Worm (Caenorhabditis elegans) whole organism, L4 larva: ENCODE measurements around the gene B0554.4.
A peak's percentile ranks its signal among the peaks of the same experiment; 100 is the strongest.

ENCODE experiments used
- D1046.2 ChIP-seq: fragments of 200-800 bp; sonication (Bioruptor generic); IDR thresholded peaks from 2 replicates; pipeline ENCODE4 v1.3.6; 2022; ENCODE audit warnings: missing genetic modification characterization, missing compliant biosample characterization
- F10B5.3 ChIP-seq: sonication (generic microtip); optimal IDR thresholded peaks from 2 replicates; lab custom pipeline; 2016; ENCODE audit warnings: mild to moderate bottlenecking, missing genetic modification characterization, missing compliant biosample characterization
- F49E8.2 ChIP-seq: sonication (generic microtip); optimal IDR thresholded peaks from 2 replicates; lab custom pipeline; 2016; ENCODE audit warnings: missing compliant biosample characterization, mild to moderate bottlenecking, missing genetic modification characterization, borderline replicate concordance
- T20F7.1 ChIP-seq: fragments of 200-800 bp; sonication (Bioruptor generic); optimal IDR thresholded peaks from 2 replicates; lab custom pipeline; 2018; ENCODE audit warnings: mild to moderate bottlenecking, missing genetic modification characterization, missing compliant biosample characterization
- ama-1 ChIP-seq: fragments of 150-350 bp; optimal IDR thresholded peaks from 2 replicates; lab custom pipeline; 2014; ENCODE audit warnings: inconsistent platforms, mixed read lengths
- ceh-28 ChIP-seq: fragments of 150-350 bp; optimal IDR thresholded peaks from 2 replicates; lab custom pipeline; 2014; ENCODE audit warnings: missing biosample characterization, missing genetic modification reagents, missing genetic modification characterization
- ceh-82 ChIP-seq: sonication (generic microtip); optimal IDR thresholded peaks from 2 replicates; lab custom pipeline; 2017; ENCODE audit warnings: missing biosample characterization, missing genetic modification characterization
- ces-1 ChIP-seq: fragments of 150-350 bp; sonication (generic microtip); optimal IDR thresholded peaks from 4 replicates; lab custom pipeline; 2014; ENCODE audit warnings: missing biosample characterization, missing genetic modification reagents, missing genetic modification characterization
- daf-16 ChIP-seq, 3 experiments: sonication (generic microtip); optimal IDR thresholded peaks; 2 replicates each; lab custom pipeline; 2016 to 2017; ENCODE audit warnings: missing genetic modification characterization in 3 of 3, missing genetic modification reagents in 3 of 3, mild to moderate bottlenecking in 2 of 3, missing compliant biosample characterization in 2 of 3, missing biosample characterization in 1 of 3, moderate library complexity in 1 of 3
- daf-19 ChIP-seq: fragments of 200-800 bp; sonication (Bioruptor generic); conservative IDR thresholded peaks from 2 replicates; pipeline ENCODE4 v1.3.6; 2022; ENCODE audit warnings: missing genetic modification characterization, missing compliant biosample characterization
- dmd-6 ChIP-seq: fragments of 200-800 bp; sonication (Bioruptor generic); IDR thresholded peaks from 2 replicates; pipeline ENCODE4 v1.3.6; 2022; ENCODE audit warnings: missing genetic modification reagents, missing genetic modification characterization, missing compliant biosample characterization
- duxl-1 ChIP-seq: sonication (generic microtip); optimal IDR thresholded peaks from 2 replicates; lab custom pipeline; 2016; ENCODE audit warnings: mild to moderate bottlenecking, missing genetic modification characterization, moderate library complexity, missing compliant biosample characterization; ENCODE audit not compliant: poor library complexity
- dve-1 ChIP-seq: sonication (generic microtip); optimal IDR thresholded peaks from 2 replicates; lab custom pipeline; 2017; ENCODE audit warnings: antibody characterized with exemption, mild to moderate bottlenecking, missing genetic modification characterization, missing compliant biosample characterization; ENCODE audit not compliant: insufficient read depth
- gei-8 ChIP-seq: fragments of 200-800 bp; sonication (Bioruptor generic); optimal IDR thresholded peaks from 2 replicates; lab custom pipeline; 2018; ENCODE audit warnings: mild to moderate bottlenecking, missing genetic modification characterization, missing compliant biosample characterization
- hif-1 ChIP-seq, 2 experiments: sonication (generic microtip); optimal IDR thresholded peaks; 2 replicates each; lab custom pipeline; 2016 to 2017; ENCODE audit warnings: missing compliant biosample characterization in 2 of 2, missing genetic modification characterization in 2 of 2, missing genetic modification reagents in 2 of 2, missing genotype in 2 of 2, mild to moderate bottlenecking in 1 of 2
- hlh-11 ChIP-seq: fragments of 200-800 bp; sonication (Bioruptor generic); optimal IDR thresholded peaks from 2 replicates; lab custom pipeline; 2018; ENCODE audit warnings: mild to moderate bottlenecking, missing genetic modification characterization, missing compliant biosample characterization
- hlh-30 ChIP-seq: sonication (generic microtip); optimal IDR thresholded peaks from 2 replicates; lab custom pipeline; 2017; ENCODE audit warnings: antibody characterized with exemption, mild to moderate bottlenecking, missing genetic modification characterization, missing compliant biosample characterization; ENCODE audit not compliant: insufficient read depth
- lim-7 ChIP-seq: fragments of 200-800 bp; sonication (Bioruptor generic); IDR thresholded peaks from 2 replicates; pipeline ENCODE4 v1.3.6; 2022; ENCODE audit warnings: missing genetic modification characterization, missing compliant biosample characterization
- lin-13 ChIP-seq: fragments of 150-350 bp; optimal IDR thresholded peaks from 2 replicates; lab custom pipeline; 2014; ENCODE audit warnings: missing biosample characterization, missing genetic modification reagents, missing genetic modification characterization
- madf-9 ChIP-seq: fragments of 200-800 bp; sonication (Bioruptor generic); conservative IDR thresholded peaks from 2 replicates; pipeline ENCODE4 v1.3.6; 2022; ENCODE audit warnings: missing genetic modification reagents, missing genetic modification characterization, missing compliant biosample characterization
- mdl-1 ChIP-seq, 2 experiments: fragments of 150-350 bp in 1 of 2; sonication (generic microtip) in 1 of 2; optimal IDR thresholded peaks; 2 replicates each; lab custom pipeline; 2014 to 2017; ENCODE audit warnings: missing biosample characterization in 2 of 2, missing genetic modification characterization in 2 of 2
- mdt-29 ChIP-seq: fragments of 200-800 bp; sonication (Bioruptor generic); IDR thresholded peaks from 2 replicates; pipeline ENCODE4 v1.3.6; 2022; ENCODE audit warnings: missing genetic modification reagents, missing genetic modification characterization, missing compliant biosample characterization
- mep-1 ChIP-seq: fragments of 150-350 bp; sonication (generic microtip); optimal IDR thresholded peaks from 3 replicates; lab custom pipeline; 2014; ENCODE audit warnings: missing biosample characterization, missing genetic modification characterization
- mxl-2 ChIP-seq: fragments of 200-800 bp; sonication (Bioruptor generic); conservative IDR thresholded peaks from 2 replicates; pipeline ENCODE4 v1.3.6; 2022; ENCODE audit warnings: missing genetic modification reagents, missing genetic modification characterization, missing compliant biosample characterization
- mxl-3 ChIP-seq: fragments of 200-800 bp; sonication (Bioruptor generic); optimal IDR thresholded peaks from 2 replicates; lab custom pipeline; 2018; ENCODE audit warnings: mild to moderate bottlenecking, missing genetic modification characterization, missing compliant biosample characterization
- nhr-102 ChIP-seq: sonication (generic microtip); optimal IDR thresholded peaks from 2 replicates; lab custom pipeline; 2016; ENCODE audit warnings: mild to moderate bottlenecking, missing genetic modification characterization, moderate library complexity, missing compliant biosample characterization
- nhr-111 ChIP-seq: fragments of 200-800 bp; sonication (Bioruptor generic); optimal IDR thresholded peaks from 2 replicates; lab custom pipeline; 2018; ENCODE audit warnings: mild to moderate bottlenecking, missing genetic modification characterization, missing compliant biosample characterization
- nhr-25 ChIP-seq: sonication (generic microtip); optimal IDR thresholded peaks from 2 replicates; lab custom pipeline; 2017; ENCODE audit warnings: missing genetic modification characterization, mild to moderate bottlenecking, missing compliant biosample characterization, antibody characterized with exemption, moderate library complexity, borderline replicate concordance; ENCODE audit not compliant: insufficient read depth
- nhr-28 ChIP-seq: fragments of 150-350 bp; optimal IDR thresholded peaks from 2 replicates; lab custom pipeline; 2014; ENCODE audit warnings: missing biosample characterization, missing genetic modification characterization
- nhr-42 ChIP-seq: fragments of 200-800 bp; sonication (Bioruptor generic); IDR thresholded peaks from 2 replicates; pipeline ENCODE4 v1.3.6; 2022; ENCODE audit warnings: missing genetic modification characterization, missing compliant biosample characterization
- nhr-77 ChIP-seq: fragments of 150-350 bp; optimal IDR thresholded peaks from 2 replicates; lab custom pipeline; 2014; ENCODE audit warnings: missing biosample characterization, missing genetic modification characterization
- pha-4 ChIP-seq, 2 experiments: fragments of 150-350 bp in 1 of 2; fragments of 200-800 bp in 1 of 2; sonication (Bioruptor generic) in 1 of 2; IDR thresholded peaks in 1 of 2; optimal IDR thresholded peaks in 1 of 2; 2 replicates each; pipeline versions ENCODE4 v1.3.6 to Lab custom; 2014 to 2022; ENCODE audit warnings: missing genetic modification characterization in 2 of 2, missing genetic modification reagents in 2 of 2, missing biosample characterization in 1 of 2, missing compliant biosample characterization in 1 of 2
- php-3 ChIP-seq: fragments of 200-800 bp; sonication (Bioruptor generic); IDR thresholded peaks from 2 replicates; pipeline ENCODE4 v1.3.6; 2022; ENCODE audit warnings: missing genetic modification reagents, missing genetic modification characterization, missing compliant biosample characterization
- pqm-1 ChIP-seq: sonication (generic microtip); optimal IDR thresholded peaks from 2 replicates; lab custom pipeline; 2017; ENCODE audit warnings: missing biosample characterization, missing genetic modification characterization
- sdz-12 ChIP-seq: fragments of 200-800 bp; sonication (Bioruptor generic); optimal IDR thresholded peaks from 2 replicates; lab custom pipeline; 2018; ENCODE audit warnings: mild to moderate bottlenecking, missing genetic modification characterization, missing compliant biosample characterization
- skn-1 ChIP-seq: fragments of 150-350 bp; optimal IDR thresholded peaks from 2 replicates; lab custom pipeline; 2014; ENCODE audit warnings: missing biosample characterization, missing genetic modification characterization
- spr-1 ChIP-seq: sonication (generic microtip); optimal IDR thresholded peaks from 2 replicates; lab custom pipeline; 2016; ENCODE audit warnings: mild to moderate bottlenecking, missing genetic modification characterization, missing compliant biosample characterization
- spr-3 ChIP-seq: fragments of 200-800 bp; sonication (Bioruptor generic); optimal IDR thresholded peaks from 2 replicates; lab custom pipeline; 2018; ENCODE audit warnings: mild to moderate bottlenecking, missing genetic modification characterization, missing compliant biosample characterization
- tag-97 ChIP-seq: fragments of 200-800 bp; sonication (Bioruptor generic); IDR thresholded peaks from 2 replicates; pipeline ENCODE4 v1.3.6; 2022; ENCODE audit warnings: missing genetic modification characterization, missing compliant biosample characterization
- unc-62 ChIP-seq, 3 experiments: fragments of 150-350 bp in 1 of 3; sonication (generic microtip); optimal IDR thresholded peaks in 2 of 3; peaks in 1 of 3; 1 replicate in 1 of 3; 2 replicates in 2 of 3; lab custom pipeline; 2014 to 2017; ENCODE audit warnings: missing biosample characterization in 3 of 3, missing genetic modification characterization in 3 of 3, missing genetic modification reagents in 3 of 3, missing genotype in 1 of 3

The B0554.4 gene

ce11 chrV:467507-467906, 38.6 kb downstream of the B0554.4 start:
- TF ChIP-seq dve-1 (tag; lab: Kevin White, UChicago) = peak; percentile 4
- peak in 1 of 2 experiments; percentile 73 for TF ChIP-seq unc-62 (GFP tag; optimal IDR thresholded peaks at IDR 0.05 in 1 of 2; lab: Kevin White, UChicago)
- TF ChIP-seq unc-62 (tag; optimal IDR thresholded peaks at IDR 0.05; lab: Kevin White, UChicago) = no peak
- no peak for TF ChIP-seq php-3 (GFP tag; lab: Robert Waterston, UW)

DNA sequence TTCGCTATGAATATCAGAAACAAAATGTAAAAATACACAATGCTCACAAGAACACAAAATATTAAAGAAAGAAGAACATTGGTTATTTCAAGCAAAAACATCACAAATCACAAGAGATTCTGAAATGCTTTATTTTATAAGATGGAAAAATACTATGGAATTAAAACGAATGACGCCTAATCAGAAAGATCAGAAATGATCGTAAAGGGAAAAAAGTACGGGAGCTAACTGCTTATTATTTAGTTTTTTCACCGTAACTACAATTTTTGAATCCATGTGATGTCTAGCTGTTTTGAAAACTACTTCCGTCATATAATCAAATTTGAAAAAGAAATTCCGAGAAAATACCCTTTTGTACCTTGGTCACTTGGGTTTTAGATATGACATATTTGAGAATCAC, 39.5 kb downstream of the B0554.4 start, which contains the start of gene srbc-57:
srbc-57 (minus strand) TSS at position 101 of the 400 bp plus-strand sequence.
- TF ChIP-seq ceh-28 (tag; lab: Kevin White, UChicago) = no peak
- TF ChIP-seq duxl-1 = no peak
- no peak for TF ChIP-seq nhr-111 (GFP tag; lab: Kevin White, UChicago)
- no peak for TF ChIP-seq spr-3 (GFP tag; lab: Kevin White, UChicago)
- TF ChIP-seq lin-13 (GFP tag; lab: Kevin White, UChicago) = no peak
- TF ChIP-seq, all 104 proteins: peak for 0

ce11 chrV:472589-472988, 43.6 kb downstream of the B0554.4 start, which contains the start of gene srt-31:
TSS of gene srt-31 (plus strand) at chrV:472889.
- TF ChIP-seq ces-1 (GFP tag; lab: Kevin White, UChicago) (no peak), D1046.2 (GFP tag; lab: Robert Waterston, UW) (no peak), spr-1 (tag; lab: Kevin White, UChicago) (no peak), spr-3 (GFP tag; lab: Kevin White, UChicago) (no peak), ama-1 (no peak), tag-97 (GFP tag; lab: Robert Waterston, UW) (no peak), mep-1 (no peak), duxl-1 (no peak), F49E8.2 (tag; lab: Kevin White, UChicago) (no peak), nhr-111 (GFP tag; lab: Kevin White, UChicago) (no peak), mxl-2 (GFP tag; lab: Robert Waterston, UW) (no peak), daf-19 (GFP tag; lab: Robert Waterston, UW) (no peak)
- TF ChIP-seq, all 104 proteins: peak for 0

DNA sequence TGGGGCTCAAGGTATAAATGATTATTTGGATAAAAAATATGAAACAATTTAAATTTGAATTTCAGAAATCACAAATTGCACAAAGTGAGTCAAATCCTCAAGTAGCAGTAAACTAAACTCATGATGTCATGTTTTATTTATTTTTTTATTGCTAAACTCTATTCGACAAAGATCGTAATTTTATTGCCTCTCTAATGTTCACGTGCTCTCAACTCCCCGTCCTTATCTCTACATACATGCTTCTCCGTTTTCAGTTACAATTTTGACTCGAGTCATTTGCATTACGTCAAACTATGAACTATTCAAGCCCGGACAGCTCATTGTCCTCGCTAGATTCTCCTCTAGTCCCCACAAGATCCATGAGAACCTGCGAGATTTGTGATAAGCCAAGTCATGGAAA, 45.6 kb downstream of the B0554.4 start, which contains the start of gene nhr-99:
nhr-99 (plus strand) TSS at position 263 of the 400 bp plus-strand sequence.
- TF ChIP-seq F10B5.3 (tag; lab: Kevin White, UChicago) (no peak), skn-1 (no peak), nhr-42 (GFP tag; lab: Robert Waterston, UW) (no peak), duxl-1 (no peak), nhr-102 (tag; lab: Kevin White, UChicago) (no peak), sdz-12 (GFP tag; lab: Kevin White, UChicago) (no peak), T20F7.1 (no peak), php-3 (GFP tag; lab: Robert Waterston, UW) (peak; percentile 94), hlh-30 (tag; lab: Kevin White, UChicago) (peak; percentile 39), gei-8 (GFP tag; lab: Kevin White, UChicago) (no peak), daf-16 (GFP tag; optimal IDR thresholded peaks at IDR 0.05; lab: Kevin White, UChicago) (no peak), daf-16 (tag; optimal IDR thresholded peaks at IDR 0.05; lab: Kevin White, UChicago) (peak; percentile 75), mxl-3 (GFP tag; lab: Kevin White, UChicago) (peak; percentile 27), dmd-6 (GFP tag; lab: Robert Waterston, UW) (peak; percentile 79), hlh-11 (peak; percentile 61), pqm-1 (tag; lab: Kevin White, UChicago) (peak; percentile 46), dve-1 (tag; lab: Kevin White, UChicago) (peak; percentile 71), pha-4 (GFP tag; IDR thresholded peaks at IDR 0.05; lab: Robert Waterston, UW) (no peak), pha-4 (tag; optimal IDR thresholded peaks at IDR 0.05; lab: Kevin White, UChicago) (no peak), lim-7 (GFP tag; lab: Robert Waterston, UW) (no peak), mdt-29 (GFP tag; lab: Robert Waterston, UW) (no peak), ceh-82 (no peak), madf-9 (GFP tag; lab: Robert Waterston, UW) (no peak), mdl-1 (tag; optimal IDR thresholded peaks at IDR 0.05; lab: Kevin White, UChicago) (peak in 1 of 2 experiments; percentile 45), mep-1 (no peak), tag-97 (GFP tag; lab: Robert Waterston, UW) (no peak), nhr-25 (tag; lab: Kevin White, UChicago) (no peak), hif-1 (tag; optimal IDR thresholded peaks at IDR 0.05; lab: Kevin White, UChicago) (no peak), nhr-28 (peak; percentile 80), nhr-77 (peak; percentile 47)
- TF ChIP-seq, all 104 proteins: peak for 11
